Fruit fly (Drosophila melanogaster) whole organism, prepupa: ENCODE measurements around the gene CG6277.

Experiments used
- CG10631 ChIP-seq: fragments of 200-800 bp; sonication (Bioruptor generic); optimal IDR thresholded peaks from 2 replicates; lab custom pipeline; 2016; ENCODE audit warnings: missing biosample characterization, missing genetic modification characterization
- CG32006 ChIP-seq: fragments of 200-800 bp; sonication (Bioruptor generic); optimal IDR thresholded peaks from 3 replicates; lab custom pipeline; 2017; ENCODE audit warnings: missing biosample characterization, mild to moderate bottlenecking, missing genetic modification characterization
- CG34406 ChIP-seq: fragments of 200-800 bp; sonication (Bioruptor generic); optimal IDR thresholded peaks from 3 replicates; lab custom pipeline; 2016; ENCODE audit warnings: missing biosample characterization, missing genetic modification characterization
- CG4318 ChIP-seq: fragments of 200-800 bp; sonication (Bioruptor generic); optimal IDR thresholded peaks from 3 replicates; lab custom pipeline; 2017; ENCODE audit warnings: missing biosample characterization, mild to moderate bottlenecking, missing genetic modification characterization
- CG6163 ChIP-seq: fragments of 200-800 bp; sonication (Bioruptor generic); IDR thresholded peaks from 3 replicates; pipeline ENCODE4 v1.3.6; 2022; ENCODE audit warnings: missing biosample characterization, missing genetic modification characterization
- CG6276 ChIP-seq: fragments of 200-800 bp; sonication (Bioruptor generic); optimal IDR thresholded peaks from 2 replicates; lab custom pipeline; 2017; ENCODE audit warnings: missing biosample characterization, mild to moderate bottlenecking, missing genetic modification characterization
- Ets21C ChIP-seq: fragments of 200-800 bp; sonication (Bioruptor generic); optimal IDR thresholded peaks from 3 replicates; lab custom pipeline; 2016; ENCODE audit warnings: missing biosample characterization, missing genetic modification characterization
- Hr39 ChIP-seq: fragments of 200-800 bp; sonication (Bioruptor generic); optimal IDR thresholded peaks from 2 replicates; lab custom pipeline; 2016; ENCODE audit warnings: missing biosample characterization, missing genetic modification characterization
- Lpt ChIP-seq: fragments of 200-800 bp; sonication (Bioruptor generic); optimal IDR thresholded peaks from 3 replicates; lab custom pipeline; 2016; ENCODE audit warnings: missing biosample characterization, missing genetic modification characterization
- Met ChIP-seq: fragments of 200-800 bp; sonication (Bioruptor generic); optimal IDR thresholded peaks from 3 replicates; lab custom pipeline; 2016; ENCODE audit warnings: missing biosample characterization, missing genetic modification characterization
- OdsH ChIP-seq: fragments of 200-800 bp; sonication (Bioruptor generic); optimal IDR thresholded peaks from 3 replicates; lab custom pipeline; 2016; ENCODE audit warnings: missing biosample characterization, missing genetic modification characterization
- dac ChIP-seq: fragments of 200-800 bp; sonication (Bioruptor generic); optimal IDR thresholded peaks from 2 replicates; lab custom pipeline; 2017; ENCODE audit warnings: missing biosample characterization, mild to moderate bottlenecking, missing genetic modification characterization
- svp ChIP-seq: fragments of 200-800 bp; sonication (Bioruptor generic); peaks from one replicate; lab custom pipeline; 2016; ENCODE audit warnings: missing biosample characterization, missing genetic modification characterization

dm6 chr3R:27048561-27049270 lies 25.7 kb upstream of the CG6277 start, which contains the start of gene TwdlT:
- no peak for TF ChIP-seq Met (GFP tag; lab: Kevin White, UChicago)
- peak; percentile 15 for TF ChIP-seq svp (GFP tag; lab: Kevin White, UChicago)
- TF ChIP-seq Hr39 = no peak
- TF ChIP-seq CG4318 = no peak
- TF ChIP-seq dac (GFP tag; lab: Kevin White, UChicago) = no peak
- no peak for TF ChIP-seq CG34406
- no peak for TF ChIP-seq CG10631 (GFP tag; lab: Kevin White, UChicago)
- TF ChIP-seq CG32006 = no peak
- no peak for TF ChIP-seq CG6276 (GFP tag; lab: Kevin White, UChicago)
- TF ChIP-seq CG6163 (GFP tag; lab: Robert Waterston, UW) = no peak
- TF ChIP-seq Lpt (GFP tag; lab: Kevin White, UChicago) = no peak
- no peak for TF ChIP-seq Ets21C (GFP tag; lab: Kevin White, UChicago)
- no peak for TF ChIP-seq OdsH
